Worm (Caenorhabditis elegans): ENCODE data around the gene C35B1.7.

DNA sequence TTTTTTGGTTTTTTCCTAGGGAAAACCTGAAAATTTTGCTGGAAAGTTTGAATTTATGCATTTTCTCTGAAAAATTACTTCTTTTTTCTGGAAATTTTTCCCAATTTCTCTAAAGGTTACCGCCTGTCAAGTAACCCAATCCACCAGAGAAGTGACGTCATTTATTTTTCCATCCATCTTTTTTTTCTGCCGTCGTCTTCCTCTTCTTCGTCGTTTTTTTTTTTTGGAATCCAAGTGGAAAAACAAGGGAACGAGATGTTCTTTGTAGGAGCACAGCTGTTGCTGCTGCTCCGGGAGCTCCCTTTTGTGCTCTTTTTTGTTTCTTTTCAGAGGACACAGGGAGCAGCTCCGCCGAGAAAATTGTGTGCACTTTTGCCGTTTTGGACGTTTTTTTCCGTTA lies 14.5 kb upstream of the C35B1.7 start:
- TF ChIP-seq W03F9.2 (tag; optimal IDR thresholded peaks at IDR 0.05) (no peak), dao-5 (tag; optimal IDR thresholded peaks at IDR 0.05) (no peak), him-1 (tag; optimal IDR thresholded peaks at IDR 0.05) (no peak)
